Worm (Caenorhabditis elegans) whole organism, late embryonic: ENCODE measurements around the gene tsg-101.

ENCODE experiments used
- C08G9.2 ChIP-seq: sonication (generic microtip); optimal IDR thresholded peaks from 2 replicates; lab custom pipeline; 2016; ENCODE audit warnings: mild to moderate bottlenecking, missing genetic modification characterization, moderate library complexity, missing compliant biosample characterization
- C38D4.7 ChIP-seq: fragments of 200-800 bp; sonication (Bioruptor generic); optimal IDR thresholded peaks from 2 replicates; lab custom pipeline; 2018; ENCODE audit warnings: mild to moderate bottlenecking, missing genetic modification characterization, moderate library complexity, missing compliant biosample characterization
- F13H6.1 ChIP-seq: sonication (generic microtip); optimal IDR thresholded peaks from 2 replicates; lab custom pipeline; 2016; ENCODE audit warnings: missing genetic modification characterization, missing compliant biosample characterization
- K02D7.2 ChIP-seq: sonication (generic microtip); optimal IDR thresholded peaks from 2 replicates; lab custom pipeline; 2017; ENCODE audit warnings: mild to moderate bottlenecking, missing genetic modification characterization, missing compliant biosample characterization
- K09A11.1 ChIP-seq: sonication (generic microtip); optimal IDR thresholded peaks from 2 replicates; lab custom pipeline; 2017; ENCODE audit warnings: antibody characterized with exemption, mild to moderate bottlenecking, missing genetic modification characterization, missing compliant biosample characterization; ENCODE audit not compliant: insufficient read depth
- T23F11.4 ChIP-seq: fragments of 200-800 bp; sonication (Bioruptor generic); optimal IDR thresholded peaks from 2 replicates; lab custom pipeline; 2018; ENCODE audit warnings: mild to moderate bottlenecking, missing genetic modification characterization, missing compliant biosample characterization
- Y22D7AL.16 ChIP-seq: sonication (generic microtip); optimal IDR thresholded peaks from 2 replicates; lab custom pipeline; 2016; ENCODE audit warnings: missing genetic modification characterization, missing compliant biosample characterization
- ahr-1 ChIP-seq: sonication (generic microtip); optimal IDR thresholded peaks from 2 replicates; lab custom pipeline; 2016; ENCODE audit warnings: missing genetic modification characterization, missing compliant biosample characterization
- ama-1 ChIP-seq: fragments of 150-350 bp; optimal IDR thresholded peaks from 2 replicates; lab custom pipeline; 2014
- ceh-14 ChIP-seq: sonication (generic microtip); optimal IDR thresholded peaks from 2 replicates; lab custom pipeline; 2016; ENCODE audit warnings: missing genotype, missing genetic modification characterization, missing compliant biosample characterization
- ceh-18 ChIP-seq: sonication (generic microtip); optimal IDR thresholded peaks from 2 replicates; lab custom pipeline; 2016; ENCODE audit warnings: missing genetic modification characterization, missing compliant biosample characterization
- ceh-19 ChIP-seq: fragments of 200-800 bp; sonication (Bioruptor generic); optimal IDR thresholded peaks from 2 replicates; lab custom pipeline; 2018; ENCODE audit warnings: mild to moderate bottlenecking, missing genetic modification characterization, missing compliant biosample characterization
- ceh-2 ChIP-seq: sonication (generic microtip); optimal IDR thresholded peaks from 2 replicates; lab custom pipeline; 2016; ENCODE audit warnings: missing genotype, missing genetic modification characterization, missing compliant biosample characterization
- ceh-34 ChIP-seq: sonication (generic microtip); optimal IDR thresholded peaks from 2 replicates; lab custom pipeline; 2016; ENCODE audit warnings: mild to moderate bottlenecking, missing genetic modification characterization, missing compliant biosample characterization
- ceh-45 ChIP-seq: fragments of 200-800 bp; sonication (Bioruptor generic); IDR thresholded peaks from 2 replicates; pipeline ENCODE4 v1.3.6; 2022; ENCODE audit warnings: missing genetic modification reagents, missing genetic modification characterization, missing compliant biosample characterization
- ceh-48 ChIP-seq: sonication (generic microtip); optimal IDR thresholded peaks from 2 replicates; lab custom pipeline; 2016; ENCODE audit warnings: missing genetic modification characterization, inconsistent platforms, missing compliant biosample characterization
- ceh-6 ChIP-seq: fragments of 200-800 bp; sonication (Bioruptor generic); optimal IDR thresholded peaks from 2 replicates; lab custom pipeline; 2018; ENCODE audit warnings: mild to moderate bottlenecking, missing genetic modification characterization, missing compliant biosample characterization
- che-1 ChIP-seq: sonication (generic microtip); optimal IDR thresholded peaks from 2 replicates; lab custom pipeline; 2016; ENCODE audit warnings: mild to moderate bottlenecking, missing genetic modification characterization, missing compliant biosample characterization
- elt-2 ChIP-seq: sonication (generic microtip); optimal IDR thresholded peaks from 2 replicates; lab custom pipeline; 2016; ENCODE audit warnings: missing genetic modification reagents, missing genetic modification characterization, missing compliant biosample characterization
- ets-4 ChIP-seq: sonication (generic microtip); optimal IDR thresholded peaks from 2 replicates; lab custom pipeline; 2016; ENCODE audit warnings: missing genetic modification characterization, missing compliant biosample characterization
- fkh-10 ChIP-seq: fragments of 150-350 bp; optimal IDR thresholded peaks from 2 replicates; lab custom pipeline; 2014; ENCODE audit warnings: missing biosample characterization, missing genetic modification reagents, missing genetic modification characterization
- fkh-6 ChIP-seq: sonication (generic microtip); optimal IDR thresholded peaks from 2 replicates; lab custom pipeline; 2016; ENCODE audit warnings: missing genetic modification characterization, missing compliant biosample characterization
- gmeb-2 ChIP-seq: sonication (generic microtip); optimal IDR thresholded peaks from 2 replicates; lab custom pipeline; 2016; ENCODE audit warnings: missing genetic modification characterization, inconsistent platforms, missing compliant biosample characterization
- hlh-13 ChIP-seq: fragments of 200-800 bp; sonication (Bioruptor generic); optimal IDR thresholded peaks from 2 replicates; lab custom pipeline; 2018; ENCODE audit warnings: mild to moderate bottlenecking, missing genetic modification characterization, missing compliant biosample characterization
- hlh-15 ChIP-seq: sonication (generic microtip); optimal IDR thresholded peaks from 2 replicates; lab custom pipeline; 2016; ENCODE audit warnings: missing genetic modification characterization, missing compliant biosample characterization
- hlh-30 ChIP-seq: sonication (generic microtip); optimal IDR thresholded peaks from 2 replicates; lab custom pipeline; 2017; ENCODE audit warnings: antibody characterized with exemption, missing genetic modification characterization, missing compliant biosample characterization; ENCODE audit not compliant: insufficient read depth
- lim-6 ChIP-seq: sonication (generic microtip); optimal IDR thresholded peaks from 2 replicates; lab custom pipeline; 2016; ENCODE audit warnings: missing genetic modification characterization, missing compliant biosample characterization
- lin-11 ChIP-seq: fragments of 200-800 bp; sonication (Bioruptor generic); optimal IDR thresholded peaks from 2 replicates; lab custom pipeline; 2018; ENCODE audit warnings: mild to moderate bottlenecking, missing genetic modification characterization, missing compliant biosample characterization
- madf-2 ChIP-seq: sonication (generic microtip); optimal IDR thresholded peaks from 2 replicates; lab custom pipeline; 2017; ENCODE audit warnings: missing genetic modification characterization, missing compliant biosample characterization
- mec-3 ChIP-seq: sonication (generic microtip); optimal IDR thresholded peaks from 2 replicates; lab custom pipeline; 2016; ENCODE audit warnings: borderline replicate concordance, missing genetic modification characterization, missing compliant biosample characterization
- nfya-1 ChIP-seq: sonication (generic microtip); optimal IDR thresholded peaks from 2 replicates; lab custom pipeline; 2017; ENCODE audit warnings: missing genetic modification characterization, mild to moderate bottlenecking, missing compliant biosample characterization, antibody characterized with exemption, moderate library complexity
- nhr-232 ChIP-seq: sonication (generic microtip); optimal IDR thresholded peaks from 2 replicates; lab custom pipeline; 2016; ENCODE audit warnings: missing genetic modification characterization, missing compliant biosample characterization
- npax-4 ChIP-seq: sonication (generic microtip); optimal IDR thresholded peaks from 2 replicates; lab custom pipeline; 2016; ENCODE audit warnings: missing genetic modification characterization, missing compliant biosample characterization
- odd-2 ChIP-seq: sonication (generic microtip); optimal IDR thresholded peaks from 2 replicates; lab custom pipeline; 2017; ENCODE audit warnings: antibody characterized with exemption, mild to moderate bottlenecking, missing genetic modification characterization, missing compliant biosample characterization
- pag-3 ChIP-seq: sonication (generic microtip); optimal IDR thresholded peaks from 2 replicates; lab custom pipeline; 2016; ENCODE audit warnings: missing compliant biosample characterization, missing genetic modification characterization, borderline replicate concordance
- pat-9 ChIP-seq: fragments of 200-800 bp; sonication (Bioruptor generic); optimal IDR thresholded peaks from 2 replicates; lab custom pipeline; 2018; ENCODE audit warnings: mild to moderate bottlenecking, missing genetic modification characterization, moderate library complexity, missing compliant biosample characterization
- pha-2 ChIP-seq: sonication (generic microtip); optimal IDR thresholded peaks from 2 replicates; lab custom pipeline; 2017; ENCODE audit warnings: mild to moderate bottlenecking, missing genetic modification characterization, missing compliant biosample characterization
- pha-4 ChIP-seq: fragments of 150-350 bp; optimal IDR thresholded peaks from 2 replicates; lab custom pipeline; 2018; ENCODE audit warnings: missing biosample characterization, missing genetic modification reagents, missing genetic modification characterization
- pqm-1 ChIP-seq: sonication (generic microtip); optimal IDR thresholded peaks from 2 replicates; lab custom pipeline; 2016; ENCODE audit warnings: missing genetic modification characterization, missing compliant biosample characterization
- sdc-2 ChIP-seq: sonication (generic microtip); optimal IDR thresholded peaks from 2 replicates; lab custom pipeline; 2016; ENCODE audit warnings: missing genotype, missing genetic modification characterization, missing compliant biosample characterization
- sox-4 ChIP-seq: sonication (generic microtip); optimal IDR thresholded peaks from 2 replicates; lab custom pipeline; 2017; ENCODE audit warnings: mild to moderate bottlenecking, missing genetic modification characterization, inconsistent platforms, missing compliant biosample characterization
- syd-9 ChIP-seq: sonication (generic microtip); optimal IDR thresholded peaks from 2 replicates; lab custom pipeline; 2016; ENCODE audit warnings: mild to moderate bottlenecking, missing genetic modification characterization, moderate library complexity, missing compliant biosample characterization
- tbx-2 ChIP-seq: sonication (generic microtip); optimal IDR thresholded peaks from 2 replicates; lab custom pipeline; 2016; ENCODE audit warnings: missing genetic modification characterization, missing compliant biosample characterization
- tbx-7 ChIP-seq: sonication (generic microtip); optimal IDR thresholded peaks from 2 replicates; lab custom pipeline; 2016; ENCODE audit warnings: missing genotype, missing genetic modification characterization, missing compliant biosample characterization
- ttx-3 ChIP-seq: sonication (generic microtip); optimal IDR thresholded peaks from 2 replicates; lab custom pipeline; 2016; ENCODE audit warnings: missing genetic modification reagents, missing genetic modification characterization, missing compliant biosample characterization
- unc-3 ChIP-seq, 2 experiments: fragments of 200-800 bp in 1 of 2; sonication (Bioruptor generic) in 1 of 2; sonication (generic microtip) in 1 of 2; conservative IDR thresholded peaks in 1 of 2; optimal IDR thresholded peaks in 1 of 2; 2 replicates each; pipeline versions ENCODE4 v1.3.6 to Lab custom; 2016 to 2022; ENCODE audit warnings: missing compliant biosample characterization in 2 of 2, missing genetic modification characterization in 2 of 2, missing genetic modification reagents in 1 of 2
- unc-86 ChIP-seq: sonication (generic microtip); optimal IDR thresholded peaks from 2 replicates; lab custom pipeline; 2016; ENCODE audit warnings: missing genetic modification characterization, missing compliant biosample characterization
- zip-5 ChIP-seq: sonication (generic microtip); optimal IDR thresholded peaks from 2 replicates; lab custom pipeline; 2016; ENCODE audit warnings: missing genetic modification characterization, missing compliant biosample characterization
- ztf-16 ChIP-seq: sonication (generic microtip); optimal IDR thresholded peaks from 2 replicates; lab custom pipeline; 2017; ENCODE audit warnings: missing genetic modification characterization, missing compliant biosample characterization

tsg-101 gene

ce11 chrIV:3551777-3552462, 37.6 kb upstream of the tsg-101 start:
- peak; percentile 36 for TF ChIP-seq elt-2 (tag; lab: Kevin White, UChicago)
- TF ChIP-seq zip-5 (tag; lab: Kevin White, UChicago) = peak; percentile 36
- no peak for TF ChIP-seq mec-3 (tag; lab: Kevin White, UChicago)
- no peak for TF ChIP-seq ets-4 (tag; lab: Kevin White, UChicago)
- peak; percentile 46 for TF ChIP-seq lin-11 (tag; lab: Kevin White, UChicago)
- TF ChIP-seq pag-3 (tag; lab: Kevin White, UChicago) = no peak
- peak; percentile 32 for TF ChIP-seq unc-86
- TF ChIP-seq C38D4.7 (GFP tag; lab: Kevin White, UChicago) = peak; percentile 52
- peak; percentile 20 for TF ChIP-seq K02D7.2 (tag; lab: Kevin White, UChicago)
- no peak for TF ChIP-seq F13H6.1 (tag; lab: Kevin White, UChicago)
- TF ChIP-seq pat-9 (tag; lab: Kevin White, UChicago) = peak; percentile 49
- TF ChIP-seq ceh-34 = peak; percentile 28
- TF ChIP-seq T23F11.4 (GFP tag; lab: Kevin White, UChicago) = peak; percentile 37
- TF ChIP-seq hlh-30 (tag; lab: Kevin White, UChicago) = peak; percentile 1
- TF ChIP-seq che-1 (tag; lab: Kevin White, UChicago) = peak; percentile 64
- no peak for TF ChIP-seq tbx-7
- peak; percentile 56 for TF ChIP-seq ceh-6 (GFP tag; lab: Kevin White, UChicago)
- peak; percentile 37 for TF ChIP-seq ceh-18
- TF ChIP-seq pqm-1 (tag; lab: Kevin White, UChicago) = peak; percentile 26
- TF ChIP-seq gmeb-2 (tag; lab: Kevin White, UChicago) = peak; percentile 37
- peak; percentile 36 for TF ChIP-seq fkh-6 (tag; lab: Kevin White, UChicago)
- peak; percentile 2 for TF ChIP-seq pha-2 (tag; lab: Kevin White, UChicago)
- peak; percentile 38 for TF ChIP-seq ztf-16
- TF ChIP-seq tbx-2 (tag; lab: Kevin White, UChicago) = peak; percentile 47
- TF ChIP-seq ceh-45 (GFP tag; lab: Robert Waterston, UW) = 0 out of 2 replicates have a peak, but pooled peaks have one; percentile 32
- peak; percentile 56 for TF ChIP-seq sox-4 (tag; lab: Kevin White, UChicago)
- TF ChIP-seq syd-9 (tag; lab: Kevin White, UChicago) = no peak
- TF ChIP-seq nfya-1 (tag; lab: Kevin White, UChicago) = no peak
- peak; percentile 58; the same call in 1 of the 2 replicates for TF ChIP-seq unc-3 (GFP tag; conservative IDR thresholded peaks at IDR 0.05; lab: Robert Waterston, UW)
- peak; percentile 37 for TF ChIP-seq unc-3 (tag; optimal IDR thresholded peaks at IDR 0.05; lab: Kevin White, UChicago)
- TF ChIP-seq madf-2 (tag; lab: Kevin White, UChicago) = peak; percentile 23
- no peak for TF ChIP-seq ceh-19
- peak; percentile 56 for TF ChIP-seq ttx-3 (tag; lab: Kevin White, UChicago)
- no peak for TF ChIP-seq ceh-2
- peak; percentile 39 for TF ChIP-seq K09A11.1 (tag; lab: Kevin White, UChicago)
- TF ChIP-seq hlh-13 (GFP tag; lab: Kevin White, UChicago) = peak; percentile 4
- TF ChIP-seq pha-4 = no peak
- TF ChIP-seq ceh-48 = peak; percentile 40
- TF ChIP-seq npax-4 = peak; percentile 33
- peak; percentile 46 for TF ChIP-seq odd-2 (tag; lab: Kevin White, UChicago)
- peak; percentile 63 for TF ChIP-seq nhr-232
- TF ChIP-seq ahr-1 = no peak
- TF ChIP-seq lim-6 (tag; lab: Kevin White, UChicago) = no peak
- TF ChIP-seq ceh-14 (tag; lab: Kevin White, UChicago) = peak; percentile 22
- TF ChIP-seq Y22D7AL.16 (tag; lab: Kevin White, UChicago) = peak; percentile 44
- peak; percentile 28 for TF ChIP-seq C08G9.2 (tag; lab: Kevin White, UChicago)
- no peak for TF ChIP-seq hlh-15
- TF ChIP-seq ama-1 (lab: Kevin White, UChicago) = no peak
- peak; percentile 13 for TF ChIP-seq sdc-2
- no peak for TF ChIP-seq fkh-10 (GFP tag; lab: Kevin White, UChicago)
